Worm (Caenorhabditis elegans) whole organism, early embryonic: Measurements from ENCODE around the gene pcp-3.

Experiments used
- B0310.2 ChIP-seq: sonication (generic microtip); optimal IDR thresholded peaks from 2 replicates; lab custom pipeline; 2016; ENCODE audit warnings: mild to moderate bottlenecking, missing genetic modification characterization, missing compliant biosample characterization
- F13C5.2 ChIP-seq: sonication (generic microtip); optimal IDR thresholded peaks from 2 replicates; lab custom pipeline; 2017; ENCODE audit warnings: mild to moderate bottlenecking, missing genetic modification characterization, inconsistent platforms, missing compliant biosample characterization
- aly-1 ChIP-seq: sonication (generic microtip); optimal IDR thresholded peaks from 2 replicates; lab custom pipeline; 2016; ENCODE audit warnings: missing genetic modification characterization, missing compliant biosample characterization
- ama-1 ChIP-seq: fragments of 150-350 bp; optimal IDR thresholded peaks from 2 replicates; lab custom pipeline; 2014
- flt-1 ChIP-seq: fragments of 200-800 bp; sonication (Bioruptor generic); IDR thresholded peaks from 2 replicates; pipeline ENCODE4 v1.3.6; 2022; ENCODE audit warnings: missing genetic modification characterization, missing compliant biosample characterization
- hmg-4 ChIP-seq: fragments of 200-800 bp; sonication (Bioruptor generic); optimal IDR thresholded peaks from 2 replicates; lab custom pipeline; 2018; ENCODE audit warnings: mild to moderate bottlenecking, missing genetic modification characterization, missing compliant biosample characterization
- scrt-1 ChIP-seq: fragments of 200-800 bp; sonication (Bioruptor generic); IDR thresholded peaks from 2 replicates; pipeline ENCODE4 v1.3.6; 2022; ENCODE audit warnings: missing genetic modification characterization, missing compliant biosample characterization
- sea-1 ChIP-seq: fragments of 200-800 bp; sonication (Bioruptor generic); conservative IDR thresholded peaks from 2 replicates; pipeline ENCODE4 v1.3.6; 2022; ENCODE audit warnings: missing genetic modification characterization, missing compliant biosample characterization

ce11 chrIV:9150175-9150574, 8.6 kb downstream of the pcp-3 start, which contains the start of gene F23B2.7:
- TF ChIP-seq flt-1 (GFP tag; lab: Robert Waterston, UW) (no peak), F13C5.2 (no peak), ama-1 (lab: Kevin White, UChicago) (no peak), aly-1 (tag; lab: Kevin White, UChicago) (no peak), sea-1 (GFP tag; lab: Robert Waterston, UW) (no peak), scrt-1 (no peak), hmg-4 (GFP tag; lab: Kevin White, UChicago) (no peak), B0310.2 (tag; lab: Kevin White, UChicago) (no peak)
